Worm (Caenorhabditis elegans) whole organism, L3 larva: ENCODE data around the gene srd-17.

Experiments
- elt-2 ChIP-seq: sonication (generic microtip); optimal IDR thresholded peaks from 2 replicates; lab custom pipeline; 2016; ENCODE audit warnings: missing genetic modification reagents, mild to moderate bottlenecking, missing genetic modification characterization, missing compliant biosample characterization
- elt-3 ChIP-seq, 3 experiments: fragments of 150-350 bp in 1 of 3; sonication (generic microtip) in 2 of 3; optimal IDR thresholded peaks; 2 replicates in 2 of 3; 4 replicates in 1 of 3; lab custom pipeline; 2014 to 2017; ENCODE audit warnings: missing biosample characterization in 3 of 3, missing genetic modification characterization in 3 of 3
- fkh-10 ChIP-seq: sonication (generic microtip); optimal IDR thresholded peaks from 2 replicates; lab custom pipeline; 2017; ENCODE audit warnings: missing biosample characterization, missing genetic modification reagents, missing genetic modification characterization
- mdl-1 ChIP-seq: fragments of 150-350 bp; optimal IDR thresholded peaks from 2 replicates; lab custom pipeline; 2014; ENCODE audit warnings: missing biosample characterization, missing genetic modification characterization
- nfya-1 ChIP-seq: sonication (generic microtip); optimal IDR thresholded peaks from 2 replicates; lab custom pipeline; 2017; ENCODE audit warnings: missing genetic modification characterization, mild to moderate bottlenecking, missing compliant biosample characterization, antibody characterized with exemption, moderate library complexity; ENCODE audit not compliant: insufficient read depth
- nhr-12 ChIP-seq: fragments of 150-350 bp; optimal IDR thresholded peaks from 2 replicates; lab custom pipeline; 2014; ENCODE audit warnings: missing biosample characterization, missing genetic modification characterization
- nhr-237 ChIP-seq: fragments of 150-350 bp; optimal IDR thresholded peaks from 2 replicates; lab custom pipeline; 2014; ENCODE audit warnings: missing biosample characterization, missing genetic modification characterization
- nhr-76 ChIP-seq: fragments of 150-350 bp; sonication (generic microtip); optimal IDR thresholded peaks from 5 replicates; lab custom pipeline; 2014; ENCODE audit warnings: missing biosample characterization, missing genetic modification characterization
- nhr-77 ChIP-seq: fragments of 150-350 bp; optimal IDR thresholded peaks from 2 replicates; lab custom pipeline; 2014; ENCODE audit warnings: missing biosample characterization, missing genetic modification characterization
- skn-1 ChIP-seq: fragments of 150-350 bp; optimal IDR thresholded peaks from 2 replicates; lab custom pipeline; 2014; ENCODE audit warnings: missing biosample characterization, missing genetic modification characterization
- unc-62 ChIP-seq: fragments of 150-350 bp; sonication (generic microtip); optimal IDR thresholded peaks from 4 replicates; lab custom pipeline; 2014; ENCODE audit warnings: missing biosample characterization, missing genetic modification reagents, missing genetic modification characterization

DNA sequence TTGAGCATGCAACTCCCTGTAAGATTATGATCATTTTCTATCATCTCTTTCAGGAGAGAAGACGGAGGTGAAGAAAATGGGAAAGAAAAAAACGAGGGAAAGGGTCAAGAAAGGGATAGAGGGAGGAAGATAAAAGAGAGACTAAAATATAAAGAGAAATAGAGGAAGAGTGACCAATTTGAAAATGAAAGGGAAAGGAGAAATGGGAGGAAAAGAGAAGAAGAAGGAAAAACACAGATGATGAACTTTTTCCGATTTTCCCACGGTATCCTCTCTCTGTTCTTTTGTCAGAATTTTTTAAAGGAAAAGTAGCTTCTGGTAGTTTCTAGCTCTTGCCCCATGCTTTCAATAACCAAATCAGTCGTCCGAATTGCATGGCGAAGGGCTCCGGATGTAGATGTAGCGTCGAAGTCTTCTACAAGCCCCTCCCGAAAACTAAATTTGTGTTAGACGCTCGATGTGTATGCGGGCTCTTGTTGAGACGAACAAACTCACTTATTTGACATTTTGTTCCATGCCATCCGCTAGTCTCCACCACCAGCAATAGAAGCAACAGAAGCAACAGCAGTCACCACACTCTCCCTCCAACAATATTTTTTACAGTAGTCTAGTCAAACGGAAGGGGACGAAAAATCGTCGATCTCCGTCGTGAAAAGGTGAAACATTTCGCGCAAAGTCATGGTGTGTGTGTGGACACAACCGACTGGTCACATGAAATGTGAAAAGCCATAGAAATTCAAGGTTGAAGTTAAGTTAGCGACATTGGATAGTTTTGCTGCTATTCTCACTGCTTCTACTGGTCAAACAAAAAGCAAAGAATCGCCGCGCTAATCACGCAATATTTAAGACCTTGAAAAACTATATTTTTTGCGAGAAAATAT lies 40.9 kb downstream of the srd-17 start, which contains the start of gene somi-1:
- TF ChIP-seq elt-3 (tag; optimal IDR thresholded peaks at IDR 0.05; lab: Kevin White, UChicago) (no peak), mdl-1 (tag; lab: Kevin White, UChicago) (no peak), nhr-77 (tag; lab: Kevin White, UChicago) (no peak), nhr-12 (tag; lab: Kevin White, UChicago) (no peak), nhr-76 (tag; lab: Kevin White, UChicago) (no peak), fkh-10 (GFP tag; lab: Kevin White, UChicago) (peak; percentile 26), elt-2 (tag; lab: Kevin White, UChicago) (no peak), nfya-1 (tag; lab: Kevin White, UChicago) (no peak), nhr-237 (no peak), skn-1 (tag; lab: Kevin White, UChicago) (no peak), unc-62 (GFP tag; lab: Kevin White, UChicago) (no peak)
